Fruit fly (Drosophila melanogaster) whole organism, pupa: ENCODE measurements around the gene CG43362.

Experiments
- EcR ChIP-seq: fragments of 200-800 bp; sonication (Bioruptor generic); optimal IDR thresholded peaks from 3 replicates; lab custom pipeline; 2019; ENCODE audit warnings: missing biosample characterization, missing genetic modification characterization, mild to moderate bottlenecking, moderate library complexity, missing genetic modification reagents
- Pif1B ChIP-seq: fragments of 200-800 bp; sonication (Bioruptor generic); optimal IDR thresholded peaks from 3 replicates; lab custom pipeline; 2016; ENCODE audit warnings: missing biosample characterization, missing genetic modification characterization

- no peak for TF ChIP-seq Pif1B (GFP tag; lab: Kevin White, UChicago)
- TF ChIP-seq EcR (GFP tag; lab: Kevin White, UChicago), result no peak
Observed at dm6 chr2L:18320933-18321332, 29.7 kb upstream of the CG43362 start.
